Worm (Caenorhabditis elegans) whole organism, young adult: ENCODE data around the gene pks-1.

Source experiments
- B0019.2 ChIP-seq: fragments of 200-800 bp; sonication (Bioruptor generic); conservative IDR thresholded peaks from 2 replicates; pipeline ENCODE4 v1.3.6; 2022; ENCODE audit warnings: missing genetic modification reagents, missing genetic modification characterization, missing compliant biosample characterization
- B0035.1 ChIP-seq: sonication (generic microtip); optimal IDR thresholded peaks from 2 replicates; lab custom pipeline; 2016; ENCODE audit warnings: missing genetic modification characterization, mild to moderate bottlenecking, missing compliant biosample characterization, missing genotype, missing genetic modification reagents
- B0336.3 ChIP-seq: fragments of 200-800 bp; sonication (Bioruptor generic); IDR thresholded peaks from 2 replicates; pipeline ENCODE4 v1.3.6; 2022; ENCODE audit warnings: missing genetic modification characterization, missing compliant biosample characterization
- F10E7.11 ChIP-seq: sonication (generic microtip); optimal IDR thresholded peaks from 2 replicates; lab custom pipeline; 2017; ENCODE audit warnings: mild to moderate bottlenecking, missing genetic modification characterization, moderate library complexity, missing compliant biosample characterization
- F22D6.2 ChIP-seq: sonication (generic microtip); optimal IDR thresholded peaks from 2 replicates; lab custom pipeline; 2016; ENCODE audit warnings: mild to moderate bottlenecking, missing genetic modification characterization, missing compliant biosample characterization
- F52B5.7 ChIP-seq: sonication (generic microtip); optimal IDR thresholded peaks from 2 replicates; lab custom pipeline; 2016; ENCODE audit warnings: mild to moderate bottlenecking, missing genetic modification characterization, missing compliant biosample characterization
- Y53F4B.3 ChIP-seq: fragments of 200-800 bp; sonication (Bioruptor generic); IDR thresholded peaks from 2 replicates; pipeline ENCODE4 v1.3.6; 2022; ENCODE audit warnings: missing genetic modification reagents, missing genetic modification characterization, missing compliant biosample characterization
- Y79H2A.3 ChIP-seq: fragments of 200-800 bp; sonication (Bioruptor generic); conservative IDR thresholded peaks from 2 replicates; pipeline ENCODE4 v1.3.6; 2022; ENCODE audit warnings: missing genetic modification reagents, missing genetic modification characterization, missing compliant biosample characterization
- Y95B8A.8 ChIP-seq: fragments of 200-800 bp; sonication (Bioruptor generic); IDR thresholded peaks from 2 replicates; pipeline ENCODE4 v1.3.6; 2022; ENCODE audit warnings: missing genetic modification reagents, missing genetic modification characterization, missing compliant biosample characterization
- ama-1 ChIP-seq, 3 experiments: fragments of 150-350 bp in 1 of 3; sonication (generic microtip) in 2 of 3; optimal IDR thresholded peaks; 2 replicates each; lab custom pipeline; 2014 to 2018; ENCODE audit warnings: missing biosample characterization in 2 of 3, missing genetic modification characterization in 2 of 3, missing genetic modification reagents in 2 of 3
- aptf-2 ChIP-seq: fragments of 200-800 bp; sonication (Bioruptor generic); conservative IDR thresholded peaks from 2 replicates; pipeline ENCODE4 v1.3.6; 2022; ENCODE audit warnings: missing genetic modification reagents, missing genetic modification characterization, missing compliant biosample characterization
- atf-7 ChIP-seq: sonication (generic microtip); optimal IDR thresholded peaks from 2 replicates; lab custom pipeline; 2017; ENCODE audit warnings: mild to moderate bottlenecking, missing genetic modification characterization, missing compliant biosample characterization
- athp-1 ChIP-seq: sonication (generic microtip); optimal IDR thresholded peaks from 2 replicates; lab custom pipeline; 2017; ENCODE audit warnings: mild to moderate bottlenecking, missing genetic modification characterization, missing compliant biosample characterization
- bed-1 ChIP-seq: fragments of 200-800 bp; sonication (Bioruptor generic); IDR thresholded peaks from 2 replicates; pipeline ENCODE4 v1.3.6; 2022; ENCODE audit warnings: missing genetic modification reagents, missing genetic modification characterization, missing compliant biosample characterization
- ccch-3 ChIP-seq: fragments of 200-800 bp; sonication (Bioruptor generic); optimal IDR thresholded peaks from 2 replicates; lab custom pipeline; 2018; ENCODE audit warnings: mild to moderate bottlenecking, missing genetic modification characterization, missing compliant biosample characterization
- ceh-100 ChIP-seq: fragments of 200-800 bp; sonication (Bioruptor generic); IDR thresholded peaks from 2 replicates; pipeline ENCODE4 v1.3.6; 2022; ENCODE audit warnings: missing genetic modification reagents, missing genetic modification characterization, missing compliant biosample characterization
- ceh-40 ChIP-seq: fragments of 200-800 bp; sonication (Bioruptor generic); IDR thresholded peaks from 2 replicates; pipeline ENCODE4 v1.3.6; 2022; ENCODE audit warnings: missing genetic modification characterization, missing compliant biosample characterization
- dpff-1 ChIP-seq: sonication (generic microtip); optimal IDR thresholded peaks from 2 replicates; lab custom pipeline; 2017; ENCODE audit warnings: mild to moderate bottlenecking, missing genetic modification characterization, missing compliant biosample characterization
- egrh-3 ChIP-seq: fragments of 200-800 bp; sonication (Bioruptor generic); IDR thresholded peaks from 2 replicates; pipeline ENCODE4 v1.3.6; 2022; ENCODE audit warnings: missing genetic modification reagents, missing genetic modification characterization, missing compliant biosample characterization
- ekl-4 ChIP-seq: fragments of 200-800 bp; sonication (Bioruptor generic); IDR thresholded peaks from 2 replicates; pipeline ENCODE4 v1.3.6; 2022; ENCODE audit warnings: missing genetic modification reagents, missing genetic modification characterization, missing compliant biosample characterization
- ets-4 ChIP-seq: fragments of 200-800 bp; sonication (Bioruptor generic); optimal IDR thresholded peaks from 2 replicates; lab custom pipeline; 2018; ENCODE audit warnings: mild to moderate bottlenecking, missing genetic modification characterization, missing compliant biosample characterization
- fkh-3 ChIP-seq: sonication (generic microtip); optimal IDR thresholded peaks from 2 replicates; lab custom pipeline; 2016; ENCODE audit warnings: mild to moderate bottlenecking, missing genetic modification characterization, missing compliant biosample characterization
- him-1 ChIP-seq: sonication (generic microtip); optimal IDR thresholded peaks from 2 replicates; lab custom pipeline; 2016; ENCODE audit warnings: missing genotype, missing genetic modification reagents, missing genetic modification characterization, missing compliant biosample characterization
- hlh-26 ChIP-seq: fragments of 200-800 bp; sonication (Bioruptor generic); conservative IDR thresholded peaks from 2 replicates; pipeline ENCODE4 v1.3.6; 2022; ENCODE audit warnings: missing genetic modification reagents, missing genetic modification characterization, missing compliant biosample characterization
- hmg-1.2 ChIP-seq: fragments of 200-800 bp; sonication (Bioruptor generic); IDR thresholded peaks from 2 replicates; pipeline ENCODE4 v1.3.6; 2022; ENCODE audit warnings: missing genetic modification reagents, missing genetic modification characterization, missing compliant biosample characterization
- hmg-20 ChIP-seq: fragments of 200-800 bp; sonication (Bioruptor generic); IDR thresholded peaks from 2 replicates; pipeline ENCODE4 v1.3.6; 2022; ENCODE audit warnings: missing genetic modification reagents, missing genetic modification characterization, missing compliant biosample characterization
- hsf-1 ChIP-seq: fragments of 200-800 bp; sonication (Bioruptor generic); IDR thresholded peaks from 2 replicates; pipeline ENCODE4 v1.3.6; 2022; ENCODE audit warnings: missing genetic modification reagents, missing genetic modification characterization, missing compliant biosample characterization
- lin-35 ChIP-seq, 3 experiments: fragments of 150-350 bp in 2 of 3; sonication (generic microtip) in 1 of 3; optimal IDR thresholded peaks; 2 replicates each; lab custom pipeline; 2014 to 2018; ENCODE audit warnings: missing biosample characterization in 3 of 3, missing genetic modification characterization in 3 of 3, missing genetic modification reagents in 3 of 3
- mcd-1 ChIP-seq: fragments of 200-800 bp; sonication (Bioruptor generic); IDR thresholded peaks from 2 replicates; pipeline ENCODE4 v1.3.6; 2022; ENCODE audit warnings: missing genetic modification reagents, missing genetic modification characterization, missing compliant biosample characterization
- nfyb-1 ChIP-seq: fragments of 200-800 bp; sonication (Bioruptor generic); IDR thresholded peaks from 2 replicates; pipeline ENCODE4 v1.3.6; 2022; ENCODE audit warnings: missing genetic modification reagents, missing genetic modification characterization, missing compliant biosample characterization
- nhr-80 ChIP-seq: sonication (generic microtip); optimal IDR thresholded peaks from 2 replicates; lab custom pipeline; 2016; ENCODE audit warnings: missing genetic modification characterization, missing compliant biosample characterization
- nhr-90 ChIP-seq: sonication (generic microtip); optimal IDR thresholded peaks from 2 replicates; lab custom pipeline; 2016; ENCODE audit warnings: missing genotype, mild to moderate bottlenecking, missing genetic modification characterization, missing compliant biosample characterization
- pbrm-1 ChIP-seq: fragments of 200-800 bp; sonication (Bioruptor generic); IDR thresholded peaks from 2 replicates; pipeline ENCODE4 v1.3.6; 2022; ENCODE audit warnings: missing genetic modification reagents, missing genetic modification characterization, missing compliant biosample characterization
- pha-4 ChIP-seq: fragments of 150-350 bp; sonication (generic microtip); optimal IDR thresholded peaks from 2 replicates; lab custom pipeline; 2014; ENCODE audit warnings: missing biosample characterization, missing genetic modification reagents, missing genetic modification characterization
- repo-1 ChIP-seq: sonication (generic microtip); optimal IDR thresholded peaks from 2 replicates; lab custom pipeline; 2017; ENCODE audit warnings: mild to moderate bottlenecking, missing genetic modification characterization, missing compliant biosample characterization
- sea-2 ChIP-seq: fragments of 200-800 bp; sonication (Bioruptor generic); IDR thresholded peaks from 2 replicates; pipeline ENCODE4 v1.3.6; 2022; ENCODE audit warnings: missing genetic modification characterization, missing compliant biosample characterization
- snpc-1.3 ChIP-seq: sonication (generic microtip); optimal IDR thresholded peaks from 2 replicates; lab custom pipeline; 2017; ENCODE audit warnings: missing genetic modification characterization, mild to moderate bottlenecking, missing compliant biosample characterization, antibody characterized with exemption, moderate library complexity, missing genotype, missing genetic modification reagents; ENCODE audit not compliant: insufficient read depth
- snpc-3.4 ChIP-seq: sonication (generic microtip); optimal IDR thresholded peaks from 2 replicates; lab custom pipeline; 2017; ENCODE audit warnings: missing genetic modification characterization, mild to moderate bottlenecking, missing compliant biosample characterization, antibody characterized with exemption, moderate library complexity, missing genotype, missing genetic modification reagents
- somi-1 ChIP-seq: fragments of 200-800 bp; sonication (Bioruptor generic); optimal IDR thresholded peaks from 2 replicates; lab custom pipeline; 2018; ENCODE audit warnings: mild to moderate bottlenecking, missing genetic modification characterization, missing compliant biosample characterization
- tbp1 ChIP-seq: fragments of 200-800 bp; sonication (Bioruptor generic); optimal IDR thresholded peaks from 2 replicates; lab custom pipeline; 2018; ENCODE audit warnings: mild to moderate bottlenecking, missing genetic modification characterization, missing compliant biosample characterization
- zfh-2 ChIP-seq: fragments of 200-800 bp; sonication (Bioruptor generic); conservative IDR thresholded peaks from 2 replicates; pipeline ENCODE4 v1.3.6; 2022; ENCODE audit warnings: missing genetic modification reagents, missing genetic modification characterization, missing compliant biosample characterization
- ztf-18 ChIP-seq: sonication (generic microtip); optimal IDR thresholded peaks from 2 replicates; lab custom pipeline; 2016; ENCODE audit warnings: missing genotype, mild to moderate bottlenecking, missing genetic modification characterization, missing compliant biosample characterization
- ztf-22 ChIP-seq: fragments of 200-800 bp; sonication (Bioruptor generic); optimal IDR thresholded peaks from 2 replicates; lab custom pipeline; 2018; ENCODE audit warnings: mild to moderate bottlenecking, missing genetic modification characterization, moderate library complexity, missing compliant biosample characterization

The pks-1 gene

ce11 chrX:5450773-5451447 lies 37.3 kb downstream of the pks-1 start, which contains the start of gene C25F6.6 (continued):
- no peak for TF ChIP-seq hlh-26 (GFP tag; lab: Robert Waterston, UW)
- TF ChIP-seq fkh-3 = no peak
- no peak for TF ChIP-seq aptf-2 (GFP tag; lab: Robert Waterston, UW)

- TF ChIP-seq ceh-40 (GFP tag; lab: Robert Waterston, UW) (no peak), Y53F4B.3 (no peak), fkh-3 (no peak), him-1 (tag; lab: Kevin White, UChicago) (no peak), repo-1 (no peak)
- TF ChIP-seq, all 124 proteins: peak for 0
Observed at ce11 chrX:5451706-5452105, 38.1 kb downstream of the pks-1 start.

- TF ChIP-seq ztf-18 (tag; lab: Kevin White, UChicago) = no peak
- no peak for TF ChIP-seq somi-1 (GFP tag; lab: Kevin White, UChicago)
- no peak for TF ChIP-seq hsf-1 (GFP tag; lab: Robert Waterston, UW)
- TF ChIP-seq snpc-1.3 (tag; lab: Kevin White, UChicago) = no peak
- no peak for TF ChIP-seq atf-7 (tag; lab: Kevin White, UChicago)
- TF ChIP-seq ets-4 (GFP tag; lab: Kevin White, UChicago) = no peak
- no peak for TF ChIP-seq zfh-2 (GFP tag; lab: Robert Waterston, UW)
- no peak for TF ChIP-seq B0035.1 (tag; lab: Kevin White, UChicago)
- TF ChIP-seq athp-1 (tag; lab: Kevin White, UChicago) = no peak
Observed at ce11 chrX:5455107-5455506, 41.5 kb downstream of the pks-1 start.

- TF ChIP-seq ztf-22 = no peak
- no peak for TF ChIP-seq mcd-1 (GFP tag; lab: Robert Waterston, UW)
- TF ChIP-seq nhr-80 (tag; lab: Kevin White, UChicago) = no peak
- TF ChIP-seq snpc-3.4 (tag; lab: Kevin White, UChicago) = no peak
- TF ChIP-seq hmg-1.2 = no peak
- TF ChIP-seq B0336.3 (GFP tag; lab: Robert Waterston, UW) = no peak
- TF ChIP-seq hmg-20 (GFP tag; lab: Robert Waterston, UW) = no peak
- no peak for TF ChIP-seq F10E7.11 (tag; lab: Kevin White, UChicago)
- TF ChIP-seq nfyb-1 = no peak
- no peak for TF ChIP-seq lin-35 (GFP tag; optimal IDR thresholded peaks at IDR 0.05; lab: Kevin White, UChicago)
- TF ChIP-seq ekl-4 (GFP tag; lab: Robert Waterston, UW) = no peak
- TF ChIP-seq ama-1 (optimal IDR thresholded peaks at IDR 0.05; lab: Kevin White, UChicago) = no peak
- TF ChIP-seq ama-1 (GFP tag; optimal IDR thresholded peaks at IDR 0.05; lab: Kevin White, UChicago) = no peak
- no peak for TF ChIP-seq sea-2
- no peak for TF ChIP-seq bed-1 (GFP tag; lab: Robert Waterston, UW)
- no peak for TF ChIP-seq Y95B8A.8 (GFP tag; lab: Robert Waterston, UW)
- TF ChIP-seq, all 124 proteins: peak for 0
Observed at ce11 chrX:5457184-5457583, 43.6 kb downstream of the pks-1 start.

ce11 chrX:5458043-5458442 lies 44.4 kb downstream of the pks-1 start:
- no peak for TF ChIP-seq ccch-3
- TF ChIP-seq hlh-26 (GFP tag; lab: Robert Waterston, UW) = no peak
- TF ChIP-seq ztf-18 (tag; lab: Kevin White, UChicago) = no peak
- TF ChIP-seq B0019.2 (GFP tag; lab: Robert Waterston, UW) = no peak
- no peak for TF ChIP-seq tbp1 (GFP tag; lab: Kevin White, UChicago)
- no peak for TF ChIP-seq pha-4
- TF ChIP-seq egrh-3 (GFP tag; lab: Robert Waterston, UW) = no peak
- no peak for TF ChIP-seq ceh-40 (GFP tag; lab: Robert Waterston, UW)
- TF ChIP-seq pbrm-1 (GFP tag; lab: Robert Waterston, UW) = no peak
- TF ChIP-seq Y79H2A.3 (GFP tag; lab: Robert Waterston, UW) = no peak
- no peak for TF ChIP-seq F52B5.7 (tag; lab: Kevin White, UChicago)
- no peak for TF ChIP-seq dpff-1
- no peak for TF ChIP-seq F22D6.2
- TF ChIP-seq nhr-90 (tag; lab: Kevin White, UChicago) = no peak
- no peak for TF ChIP-seq ceh-100 (GFP tag; lab: Robert Waterston, UW)
